Fruit fly (Drosophila melanogaster) whole organism, embryonic: ENCODE data around the gene mRpL37.
A peak's percentile ranks its signal among the peaks of the same experiment; 100 is the strongest.

ENCODE experiments used
- Abd-B ChIP-seq: fragments of 200-800 bp; sonication (Bioruptor generic); optimal IDR thresholded peaks from 2 replicates; lab custom pipeline; 2018; ENCODE audit warnings: missing biosample characterization, mild to moderate bottlenecking, missing genetic modification characterization, moderate library complexity
- Adf1 ChIP-seq: fragments of 200-800 bp; sonication (Bioruptor generic); IDR thresholded peaks from 2 replicates; pipeline ENCODE4 v1.3.6; 2022; ENCODE audit warnings: missing biosample characterization, missing genetic modification characterization
- B-H2 ChIP-seq: fragments of 200-800 bp; sonication (Bioruptor generic); optimal IDR thresholded peaks from 2 replicates; lab custom pipeline; 2018; ENCODE audit warnings: missing biosample characterization, mild to moderate bottlenecking, missing genetic modification characterization
- CG10543 ChIP-seq: fragments of 200-800 bp; sonication (Bioruptor generic); optimal IDR thresholded peaks from 3 replicates; lab custom pipeline; 2017; ENCODE audit warnings: missing biosample characterization, mild to moderate bottlenecking, missing genetic modification characterization, moderate library complexity
- CG11456 ChIP-seq: fragments of 200-800 bp; sonication (Bioruptor generic); IDR thresholded peaks from 3 replicates; pipeline ENCODE4 v1.3.6; 2022; ENCODE audit warnings: missing biosample characterization, missing genetic modification characterization
- CG11723 ChIP-seq: fragments of 200-800 bp; sonication (Bioruptor generic); optimal IDR thresholded peaks from 2 replicates; lab custom pipeline; 2017; ENCODE audit warnings: missing biosample characterization, mild to moderate bottlenecking, missing genetic modification characterization
- CG17328 ChIP-seq: fragments of 200-800 bp; sonication (Bioruptor generic); IDR thresholded peaks from 2 replicates; pipeline ENCODE4 v1.3.6; 2022; ENCODE audit warnings: missing biosample characterization, missing genetic modification characterization
- CG30020 ChIP-seq: fragments of 200-800 bp; optimal IDR thresholded peaks from 2 replicates; lab custom pipeline; 2019; ENCODE audit warnings: missing biosample characterization, mild to moderate bottlenecking, missing genetic modification characterization, moderate library complexity
- CG30403 ChIP-seq: fragments of 200-800 bp; sonication (Bioruptor generic); optimal IDR thresholded peaks from 3 replicates; lab custom pipeline; 2016; ENCODE audit warnings: missing biosample characterization, missing genetic modification characterization
- CG4282 ChIP-seq: fragments of 200-800 bp; sonication (Bioruptor generic); optimal IDR thresholded peaks from 2 replicates; lab custom pipeline; 2016; ENCODE audit warnings: missing biosample characterization, missing genetic modification characterization
- CG4328 ChIP-seq: fragments of 200-800 bp; sonication (Bioruptor generic); optimal IDR thresholded peaks from 3 replicates; lab custom pipeline; 2017; ENCODE audit warnings: missing biosample characterization, missing genetic modification reagents, missing genetic modification characterization
- CG4707 ChIP-seq: fragments of 200-800 bp; sonication (Bioruptor generic); optimal IDR thresholded peaks from 2 replicates; lab custom pipeline; 2018; ENCODE audit warnings: missing biosample characterization, mild to moderate bottlenecking, missing genetic modification characterization, moderate library complexity
- CG6689 ChIP-seq: fragments of 200-800 bp; sonication (Bioruptor generic); IDR thresholded peaks from 2 replicates; pipeline ENCODE4 v1.3.6; 2022; ENCODE audit warnings: missing biosample characterization, missing genetic modification characterization
- CG7271 ChIP-seq: fragments of 200-800 bp; sonication (Bioruptor generic); optimal IDR thresholded peaks from 2 replicates; lab custom pipeline; 2018; ENCODE audit warnings: missing biosample characterization, mild to moderate bottlenecking, missing genetic modification characterization, moderate library complexity
- CG7963 ChIP-seq: fragments of 200-800 bp; sonication (Bioruptor generic); IDR thresholded peaks from 3 replicates; pipeline ENCODE4 v1.3.6; 2022; ENCODE audit warnings: missing biosample characterization, missing genetic modification characterization; ENCODE audit not compliant: partially characterized antibody
- CG8765 ChIP-seq: fragments of 200-800 bp; sonication (Bioruptor generic); IDR thresholded peaks from 2 replicates; pipeline ENCODE4 v1.3.6; 2022; ENCODE audit warnings: missing biosample characterization, missing genetic modification characterization
- CG8924 ChIP-seq: fragments of 200-800 bp; optimal IDR thresholded peaks from 3 replicates; lab custom pipeline; 2019; ENCODE audit warnings: missing biosample characterization, mild to moderate bottlenecking, missing genetic modification characterization, moderate library complexity
- CkIIα-i1 ChIP-seq: fragments of 200-800 bp; sonication (Bioruptor generic); IDR thresholded peaks from 2 replicates; pipeline ENCODE4 v1.3.6; 2022; ENCODE audit warnings: missing biosample characterization, missing genetic modification characterization
- D ChIP-seq, 2 experiments: fragments of 200-800 bp in 1 of 2; fragments of >200 bp in 1 of 2; sonication (Bioruptor generic) in 1 of 2; optimal IDR thresholded peaks; 2 replicates in 1 of 2; 3 replicates in 1 of 2; lab custom pipeline; 2017; ENCODE audit warnings: mild to moderate bottlenecking in 1 of 2, missing biosample characterization in 1 of 2, missing genetic modification characterization in 1 of 2, missing genetic modification reagents in 1 of 2
- Dip3 ChIP-seq: fragments of 200-800 bp; sonication (Bioruptor generic); optimal IDR thresholded peaks from 3 replicates; lab custom pipeline; 2016; ENCODE audit warnings: missing biosample characterization, missing genetic modification characterization
- Ets65A ChIP-seq: fragments of 200-800 bp; sonication (Bioruptor generic); peaks from one replicate; lab custom pipeline; 2016; ENCODE audit warnings: missing biosample characterization, missing genetic modification characterization
- HmgD ChIP-seq: fragments of 200-800 bp; sonication (Bioruptor generic); optimal IDR thresholded peaks from 3 replicates; lab custom pipeline; 2016; ENCODE audit warnings: missing biosample characterization, missing genetic modification characterization
- Myb ChIP-seq: fragments of 200-800 bp; sonication (Bioruptor generic); optimal IDR thresholded peaks from 2 replicates; lab custom pipeline; 2016; ENCODE audit warnings: missing biosample characterization, missing genetic modification characterization
- PHDP ChIP-seq: fragments of 200-800 bp; sonication (Bioruptor generic); optimal IDR thresholded peaks from 3 replicates; lab custom pipeline; 2018; ENCODE audit warnings: missing biosample characterization, mild to moderate bottlenecking, missing genetic modification characterization, moderate library complexity
- Pdp1 ChIP-seq, 2 experiments: fragments of 200-800 bp; sonication (Bioruptor generic); optimal IDR thresholded peaks; 3 replicates each; lab custom pipeline; 2016; ENCODE audit warnings: missing biosample characterization in 2 of 2, missing genetic modification characterization in 2 of 2, mild to moderate bottlenecking in 1 of 2, moderate library complexity in 1 of 2
- Sox102F ChIP-seq: fragments of 200-800 bp; sonication (Bioruptor generic); optimal IDR thresholded peaks from 2 replicates; lab custom pipeline; 2018; ENCODE audit warnings: missing biosample characterization, mild to moderate bottlenecking, missing genetic modification characterization, moderate library complexity
- ab ChIP-seq: fragments of 200-800 bp; sonication (Bioruptor generic); optimal IDR thresholded peaks from 2 replicates; lab custom pipeline; 2016; ENCODE audit warnings: missing biosample characterization, missing genetic modification characterization
- al ChIP-seq: fragments of 200-800 bp; sonication (Bioruptor generic); IDR thresholded peaks from 2 replicates; pipeline ENCODE4 v1.3.6; 2022; ENCODE audit warnings: missing biosample characterization, missing genetic modification characterization
- br ChIP-seq: fragments of >200 bp; optimal IDR thresholded peaks from 2 replicates; lab custom pipeline; 2017
- chif ChIP-seq, 2 experiments: fragments of 200-800 bp; sonication (Bioruptor generic); optimal IDR thresholded peaks; 3 replicates each; lab custom pipeline; 2016; ENCODE audit warnings: missing biosample characterization in 2 of 2, missing genetic modification characterization in 2 of 2
- chn ChIP-seq: fragments of 200-800 bp; sonication (Bioruptor generic); optimal IDR thresholded peaks from 2 replicates; lab custom pipeline; 2016; ENCODE audit warnings: missing biosample characterization, missing genetic modification characterization
- dmrt99B ChIP-seq: fragments of 200-800 bp; sonication (Bioruptor generic); optimal IDR thresholded peaks from 2 replicates; lab custom pipeline; 2018; ENCODE audit warnings: missing biosample characterization, mild to moderate bottlenecking, missing genetic modification characterization, moderate library complexity
- en ChIP-seq: fragments of 200-800 bp; sonication (Bioruptor generic); optimal IDR thresholded peaks from 2 replicates; lab custom pipeline; 2016; ENCODE audit warnings: missing biosample characterization, missing genetic modification characterization
- eve ChIP-seq, 2 experiments: fragments of >200 bp; optimal IDR thresholded peaks; 2 replicates each; lab custom pipeline; 2017; ENCODE audit warnings: missing biosample characterization in 2 of 2, missing genetic modification characterization in 2 of 2
- fd102C ChIP-seq: fragments of 200-800 bp; sonication (Bioruptor generic); optimal IDR thresholded peaks from 2 replicates; lab custom pipeline; 2018; ENCODE audit warnings: missing biosample characterization, mild to moderate bottlenecking, missing genetic modification characterization, moderate library complexity
- ftz-f1 ChIP-seq: fragments of 200-800 bp; sonication (Bioruptor generic); optimal IDR thresholded peaks from 2 replicates; lab custom pipeline; 2016; ENCODE audit warnings: missing biosample characterization, missing genetic modification characterization
- gfzf ChIP-seq: fragments of 200-800 bp; sonication (Bioruptor generic); optimal IDR thresholded peaks from 2 replicates; lab custom pipeline; 2016; ENCODE audit warnings: missing biosample characterization, mild to moderate bottlenecking, missing genetic modification characterization, moderate library complexity
- kni ChIP-seq: fragments of 200-800 bp; sonication (Bioruptor generic); optimal IDR thresholded peaks from 3 replicates; lab custom pipeline; 2017; ENCODE audit warnings: mild to moderate bottlenecking, missing biosample characterization, missing genetic modification reagents, missing genetic modification characterization
- nau ChIP-seq: fragments of 200-800 bp; sonication (Bioruptor generic); optimal IDR thresholded peaks from 3 replicates; lab custom pipeline; 2017; ENCODE audit warnings: missing biosample characterization, mild to moderate bottlenecking, missing genetic modification characterization, missing genetic modification reagents
- nerfin-1 ChIP-seq: fragments of 200-800 bp; sonication (Bioruptor generic); optimal IDR thresholded peaks from 3 replicates; lab custom pipeline; 2019; ENCODE audit warnings: missing biosample characterization, mild to moderate bottlenecking, missing genetic modification characterization, moderate library complexity
- onecut ChIP-seq: fragments of 200-800 bp; sonication (Bioruptor generic); IDR thresholded peaks from 2 replicates; pipeline ENCODE4 v1.3.6; 2022; ENCODE audit warnings: missing biosample characterization, missing genetic modification characterization
- pfk ChIP-seq: fragments of 200-800 bp; sonication (Bioruptor generic); optimal IDR thresholded peaks from 2 replicates; lab custom pipeline; 2018; ENCODE audit warnings: missing biosample characterization, mild to moderate bottlenecking, missing genetic modification characterization, moderate library complexity
- prd ChIP-seq, 3 experiments: fragments of >200 bp in 2 of 3; fragments of 200-800 bp in 1 of 3; sonication (Bioruptor generic) in 1 of 3; optimal IDR thresholded peaks in 2 of 3; IDR thresholded peaks in 1 of 3; 2 replicates in 2 of 3; 3 replicates in 1 of 3; pipeline versions ENCODE4 v1.3.6 to Lab custom; 2017 to 2022; ENCODE audit warnings: missing biosample characterization in 1 of 3, missing genetic modification characterization in 1 of 3
- ranshi ChIP-seq: fragments of 200-800 bp; sonication (Bioruptor generic); IDR thresholded peaks from 2 replicates; pipeline ENCODE4 v1.3.6; 2022; ENCODE audit warnings: missing biosample characterization, missing genetic modification characterization
- row ChIP-seq: fragments of 200-800 bp; sonication (Bioruptor generic); IDR thresholded peaks from 3 replicates; pipeline ENCODE4 v1.3.6; 2022; ENCODE audit warnings: missing biosample characterization, missing genetic modification characterization
- sima ChIP-seq: fragments of 200-800 bp; sonication (Bioruptor generic); optimal IDR thresholded peaks from 2 replicates; lab custom pipeline; 2016; ENCODE audit warnings: missing biosample characterization, missing genetic modification characterization
- slp2 ChIP-seq: fragments of 200-800 bp; sonication (Bioruptor generic); optimal IDR thresholded peaks from 2 replicates; lab custom pipeline; 2016; ENCODE audit warnings: missing biosample characterization, missing genetic modification characterization
- unpg ChIP-seq: fragments of 200-800 bp; sonication (Bioruptor generic); optimal IDR thresholded peaks from 3 replicates; lab custom pipeline; 2018; ENCODE audit warnings: missing biosample characterization, mild to moderate bottlenecking, missing genetic modification characterization, moderate library complexity

The mRpL37 gene

dm6 chr3R:10760966-10761855 lies 22.7 kb downstream of the mRpL37 start, which contains the start of the genes MED7 and Cap-H2 (continued):
- peak; percentile 85 to 87 for TF ChIP-seq Pdp1 (GFP tag; optimal IDR thresholded peaks at IDR 0.05; lab: Kevin White, UChicago)
- TF ChIP-seq CG30020, result peak; percentile 74
- peak; percentile 79 for TF ChIP-seq PHDP (tag; lab: Kevin White, UChicago)
- no peak for TF ChIP-seq HmgD (GFP tag; lab: Kevin White, UChicago)
- no peak for TF ChIP-seq CG4707
- TF ChIP-seq en (GFP tag; lab: Kevin White, UChicago), result no peak
- TF ChIP-seq CG8765 (GFP tag; lab: Robert Waterston, UW), result peak; percentile 72
- no peak for TF ChIP-seq nau (GFP tag; lab: Kevin White, UChicago)
- TF ChIP-seq Ets65A (GFP tag; lab: Kevin White, UChicago), result peak; percentile 96
- TF ChIP-seq CG7271 (tag; lab: Kevin White, UChicago), result peak; percentile 38
- TF ChIP-seq dmrt99B (tag; lab: Kevin White, UChicago), result no peak
- TF ChIP-seq al (GFP tag; lab: Robert Waterston, UW), result peak; percentile 82
- no peak for TF ChIP-seq sima (GFP tag; lab: Kevin White, UChicago)
- TF ChIP-seq CG10543 (GFP tag; lab: Kevin White, UChicago), result peak; percentile 27
- TF ChIP-seq prd (optimal IDR thresholded peaks at IDR 0.05; lab: Kevin White, UChicago), result no peak
- TF ChIP-seq prd (GFP tag; IDR thresholded peaks at IDR 0.05; lab: Robert Waterston, UW), result peak; percentile 93
- TF ChIP-seq nerfin-1, result peak; percentile 75
- peak; percentile 62 for TF ChIP-seq B-H2
- TF ChIP-seq pfk, result no peak
- TF ChIP-seq slp2 (GFP tag; lab: Kevin White, UChicago), result peak; percentile 56
- TF ChIP-seq ftz-f1, result peak; percentile 5
- peak; percentile 30; the same call in 1 of the 2 replicates for TF ChIP-seq onecut (GFP tag; lab: Robert Waterston, UW)
- TF ChIP-seq Dip3 (GFP tag; lab: Kevin White, UChicago), result peak; percentile 71
- TF ChIP-seq CG11456 (GFP tag; lab: Robert Waterston, UW), result peak; percentile 86; the same call in 2 of the 3 replicates
- TF ChIP-seq D (optimal IDR thresholded peaks at IDR 0.05; lab: Kevin White, UChicago), result peak; percentile 25
- TF ChIP-seq D (GFP tag; optimal IDR thresholded peaks at IDR 0.05; lab: Kevin White, UChicago), result peak; percentile 60
- TF ChIP-seq unpg (GFP tag; lab: Kevin White, UChicago), result peak; percentile 72
- TF ChIP-seq CG30403 (GFP tag; lab: Kevin White, UChicago), result peak; percentile 91
- TF ChIP-seq CG4282 (GFP tag; lab: Kevin White, UChicago), result peak; percentile 4
- no peak for TF ChIP-seq kni (GFP tag; lab: Kevin White, UChicago)
- TF ChIP-seq CG7963 (GFP tag; lab: Robert Waterston, UW), result peak; percentile 97
- TF ChIP-seq Sox102F, result no peak
- TF ChIP-seq CG11723, result peak; percentile 50
- TF ChIP-seq Adf1, result peak; percentile 61
- TF ChIP-seq br (lab: Kevin White, UChicago), result no peak
- TF ChIP-seq eve (GFP tag; optimal IDR thresholded peaks at IDR 0.05; lab: Kevin White, UChicago), result no peak
- peak; percentile 42 for TF ChIP-seq ab (GFP tag; lab: Kevin White, UChicago)
- TF ChIP-seq Abd-B (GFP tag; lab: Kevin White, UChicago), result peak; percentile 84
- TF ChIP-seq fd102C, result peak; percentile 24
- TF ChIP-seq CG8924 (tag; lab: Kevin White, UChicago), result peak; percentile 76
- peak; percentile 74 to 83 for TF ChIP-seq chif (GFP tag; optimal IDR thresholded peaks at IDR 0.05; lab: Kevin White, UChicago)
- TF ChIP-seq ranshi (GFP tag; lab: Robert Waterston, UW), result peak; percentile 91
- no peak for TF ChIP-seq CkIIα-i1 (GFP tag; lab: Robert Waterston, UW)
- TF ChIP-seq Myb (GFP tag; lab: Kevin White, UChicago), result peak; percentile 42
- peak; percentile 83 for TF ChIP-seq CG6689 (GFP tag; lab: Robert Waterston, UW)
- peak; percentile 39 for TF ChIP-seq gfzf (GFP tag; lab: Kevin White, UChicago)
- TF ChIP-seq row, result peak; percentile 98
- peak; percentile 48 for TF ChIP-seq CG4328
- TF ChIP-seq chn (GFP tag; lab: Kevin White, UChicago), result peak; percentile 86
- TF ChIP-seq CG17328 (GFP tag; lab: Robert Waterston, UW), result peak; percentile 78
